Fruit fly (Drosophila melanogaster) whole organism, adult: ENCODE data around the gene CG13054.

Source experiments
- CG14711 ChIP-seq: fragments of 200-800 bp; sonication (Bioruptor generic); optimal IDR thresholded peaks from 2 replicates; lab custom pipeline; 2018; ENCODE audit warnings: missing biosample characterization, mild to moderate bottlenecking, missing genetic modification characterization, moderate library complexity
- CG7101 ChIP-seq: fragments of 200-800 bp; sonication (Bioruptor generic); optimal IDR thresholded peaks from 2 replicates; lab custom pipeline; 2018; ENCODE audit warnings: missing biosample characterization, mild to moderate bottlenecking, missing genetic modification characterization, moderate library complexity
- tj ChIP-seq: fragments of 200-800 bp; sonication (Bioruptor generic); optimal IDR thresholded peaks from 3 replicates; lab custom pipeline; 2017; ENCODE audit warnings: missing biosample characterization, mild to moderate bottlenecking, missing genetic modification characterization, moderate library complexity

dm6 chr3L:16279987-16280454 lies 23.0 kb upstream of the CG13054 start, which contains the start of gene CG13064:
- no peak for TF ChIP-seq CG14711 (tag; lab: Kevin White, UChicago)
- TF ChIP-seq tj (GFP tag; lab: Kevin White, UChicago) = no peak
- TF ChIP-seq CG7101 = no peak
